Worm (Caenorhabditis elegans) whole organism, L1 larva: ENCODE results near the gene F38C2.4.

Experiments used
- Y116A8C.19 ChIP-seq: sonication (generic microtip); optimal IDR thresholded peaks from 2 replicates; lab custom pipeline; 2016; ENCODE audit warnings: missing compliant biosample characterization, missing genetic modification characterization, borderline replicate concordance
- alr-1 ChIP-seq: fragments of 200-800 bp; sonication (Bioruptor generic); optimal IDR thresholded peaks from 2 replicates; lab custom pipeline; 2018; ENCODE audit warnings: borderline replicate concordance, mild to moderate bottlenecking, missing genetic modification characterization, missing compliant biosample characterization
- ama-1 ChIP-seq: fragments of 150-350 bp; optimal IDR thresholded peaks from 2 replicates; lab custom pipeline; 2014
- ceh-63 ChIP-seq: fragments of 200-800 bp; sonication (Bioruptor generic); optimal IDR thresholded peaks from 2 replicates; lab custom pipeline; 2018; ENCODE audit warnings: mild to moderate bottlenecking, missing genetic modification characterization, missing compliant biosample characterization
- ceh-8 ChIP-seq: fragments of 200-800 bp; sonication (Bioruptor generic); optimal IDR thresholded peaks from 2 replicates; lab custom pipeline; 2018; ENCODE audit warnings: mild to moderate bottlenecking, missing genetic modification characterization, moderate library complexity, missing compliant biosample characterization
- ceh-82 ChIP-seq, 3 experiments: fragments of 150-350 bp in 1 of 3; sonication (generic microtip) in 2 of 3; optimal IDR thresholded peaks; 2 replicates each; lab custom pipeline; 2014 to 2017; ENCODE audit warnings: missing biosample characterization in 3 of 3, missing genetic modification characterization in 3 of 3
- ceh-90 ChIP-seq: sonication (generic microtip); optimal IDR thresholded peaks from 2 replicates; lab custom pipeline; 2016; ENCODE audit warnings: missing genetic modification characterization, missing compliant biosample characterization
- ces-1 ChIP-seq: fragments of 150-350 bp; optimal IDR thresholded peaks from 2 replicates; lab custom pipeline; 2014; ENCODE audit warnings: missing biosample characterization, missing genetic modification reagents, missing genetic modification characterization
- efl-1 ChIP-seq, 4 experiments: fragments of 150-350 bp; optimal IDR thresholded peaks in 3 of 4; peaks in 1 of 4; 1 replicate in 1 of 4; 2 replicates in 3 of 4; lab custom pipeline; 2014; ENCODE audit warnings: missing biosample characterization in 2 of 4, missing genetic modification characterization in 2 of 4, missing genetic modification reagents in 2 of 4
- ets-5 ChIP-seq: fragments of 200-800 bp; sonication (Bioruptor generic); IDR thresholded peaks from 2 replicates; pipeline ENCODE4 v1.3.6; 2022; ENCODE audit warnings: missing genetic modification characterization, missing compliant biosample characterization
- fkh-10 ChIP-seq: sonication (generic microtip); optimal IDR thresholded peaks from 2 replicates; lab custom pipeline; 2017; ENCODE audit warnings: missing biosample characterization, missing genetic modification reagents, missing genetic modification characterization
- fkh-4 ChIP-seq: sonication (generic microtip); optimal IDR thresholded peaks from 2 replicates; lab custom pipeline; 2016; ENCODE audit warnings: missing compliant biosample characterization, missing genetic modification characterization, borderline replicate concordance
- hlh-17 ChIP-seq: fragments of 200-800 bp; sonication (Bioruptor generic); optimal IDR thresholded peaks from 2 replicates; lab custom pipeline; 2018; ENCODE audit warnings: missing genetic modification characterization, mild to moderate bottlenecking, missing compliant biosample characterization, moderate library complexity, borderline replicate concordance
- hlh-4 ChIP-seq: sonication (generic microtip); optimal IDR thresholded peaks from 2 replicates; lab custom pipeline; 2016; ENCODE audit warnings: mild to moderate bottlenecking, missing genetic modification characterization, missing compliant biosample characterization
- isw-1 ChIP-seq: fragments of 200-800 bp; sonication (Bioruptor generic); IDR thresholded peaks from 2 replicates; pipeline ENCODE4 v1.3.6; 2022; ENCODE audit warnings: missing genetic modification characterization, missing compliant biosample characterization
- jun-1 ChIP-seq: fragments of 150-350 bp; optimal IDR thresholded peaks from 2 replicates; lab custom pipeline; 2014; ENCODE audit warnings: missing biosample characterization, missing genetic modification reagents, missing genetic modification characterization
- lin-15B ChIP-seq: fragments of 150-350 bp; sonication (generic microtip); optimal IDR thresholded peaks from 3 replicates; lab custom pipeline; 2014; ENCODE audit warnings: missing biosample characterization, missing genetic modification characterization
- lin-35 ChIP-seq, 2 experiments: fragments of 150-350 bp; optimal IDR thresholded peaks; 2 replicates each; lab custom pipeline; 2014; ENCODE audit warnings: missing biosample characterization in 2 of 2, missing genetic modification characterization in 2 of 2, missing genetic modification reagents in 2 of 2
- lin-39 ChIP-seq: fragments of 150-350 bp; optimal IDR thresholded peaks from 2 replicates; lab custom pipeline; 2014; ENCODE audit warnings: missing biosample characterization, missing genetic modification reagents, missing genetic modification characterization
- mep-1 ChIP-seq: fragments of 150-350 bp; optimal IDR thresholded peaks from 2 replicates; lab custom pipeline; 2014; ENCODE audit warnings: missing biosample characterization, missing genetic modification characterization
- nhr-12 ChIP-seq: sonication (generic microtip); optimal IDR thresholded peaks from 2 replicates; lab custom pipeline; 2017; ENCODE audit warnings: missing biosample characterization, missing genetic modification characterization
- nhr-19 ChIP-seq: fragments of 200-800 bp; sonication (Bioruptor generic); conservative IDR thresholded peaks from 2 replicates; pipeline ENCODE4 v1.3.6; 2022; ENCODE audit warnings: missing genetic modification characterization, missing compliant biosample characterization
- nhr-47 ChIP-seq: sonication (generic microtip); optimal IDR thresholded peaks from 2 replicates; lab custom pipeline; 2016; ENCODE audit warnings: mild to moderate bottlenecking, missing genetic modification characterization, moderate library complexity, missing compliant biosample characterization
- nhr-76 ChIP-seq: sonication (generic microtip); optimal IDR thresholded peaks from 2 replicates; lab custom pipeline; 2017; ENCODE audit warnings: missing biosample characterization, missing genetic modification characterization
- nhr-84 ChIP-seq: sonication (generic microtip); optimal IDR thresholded peaks from 2 replicates; lab custom pipeline; 2017; ENCODE audit warnings: missing biosample characterization, missing genetic modification characterization
- pax-3 ChIP-seq: fragments of 200-800 bp; sonication (Bioruptor generic); optimal IDR thresholded peaks from 2 replicates; lab custom pipeline; 2018; ENCODE audit warnings: mild to moderate bottlenecking, missing genetic modification characterization, moderate library complexity, missing compliant biosample characterization
- sox-4 ChIP-seq: sonication (generic microtip); optimal IDR thresholded peaks from 2 replicates; lab custom pipeline; 2016; ENCODE audit warnings: missing genetic modification characterization, missing compliant biosample characterization
- sptf-1 ChIP-seq: fragments of 150-350 bp; optimal IDR thresholded peaks from 2 replicates; lab custom pipeline; 2014; ENCODE audit warnings: missing biosample characterization, missing genetic modification characterization
- sup-37 ChIP-seq: fragments of 200-800 bp; sonication (Bioruptor generic); optimal IDR thresholded peaks from 2 replicates; lab custom pipeline; 2018; ENCODE audit warnings: mild to moderate bottlenecking, missing genetic modification characterization, missing compliant biosample characterization
- tlp-1 ChIP-seq: fragments of 150-350 bp; optimal IDR thresholded peaks from 2 replicates; lab custom pipeline; 2014; ENCODE audit warnings: missing biosample characterization, missing genetic modification characterization
- unc-130 ChIP-seq: fragments of 150-350 bp; optimal IDR thresholded peaks from 2 replicates; lab custom pipeline; 2017; ENCODE audit warnings: missing biosample characterization, missing genetic modification characterization, inconsistent platforms
- unc-62 ChIP-seq: fragments of 150-350 bp; optimal IDR thresholded peaks from 2 replicates; lab custom pipeline; 2014; ENCODE audit warnings: missing biosample characterization, missing genetic modification reagents, missing genetic modification characterization
- vab-15 ChIP-seq: sonication (generic microtip); optimal IDR thresholded peaks from 2 replicates; lab custom pipeline; 2017; ENCODE audit warnings: missing genotype, mild to moderate bottlenecking, missing genetic modification characterization, missing compliant biosample characterization
- xbp-1 ChIP-seq: sonication (generic microtip); optimal IDR thresholded peaks from 2 replicates; lab custom pipeline; 2016; ENCODE audit warnings: missing genetic modification characterization, missing compliant biosample characterization
- zip-4 ChIP-seq: fragments of 200-800 bp; sonication (Bioruptor generic); optimal IDR thresholded peaks from 2 replicates; lab custom pipeline; 2018; ENCODE audit warnings: mild to moderate bottlenecking, missing genetic modification characterization, moderate library complexity, missing compliant biosample characterization

The F38C2.4 gene

DNA sequence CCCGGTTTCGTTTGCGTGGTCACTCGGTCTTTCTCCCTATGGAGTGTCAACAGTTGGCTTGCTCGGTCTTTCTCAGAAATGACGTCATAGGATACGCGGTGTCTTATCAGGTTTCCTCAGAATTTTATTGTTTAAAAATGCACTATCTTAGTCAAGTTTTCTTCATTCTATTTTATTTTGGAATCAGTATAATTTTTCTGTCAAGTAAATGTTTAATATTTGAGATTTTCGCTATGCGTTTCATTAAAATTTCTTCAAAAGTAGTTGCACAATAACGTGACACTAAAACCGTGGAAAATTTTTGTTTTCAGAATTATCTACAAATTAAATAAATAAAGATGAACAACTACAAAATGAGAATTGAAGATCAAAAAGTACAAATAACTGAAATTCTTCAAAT, 13.7 kb upstream of the F38C2.4 start, which contains the start of gene hlh-31:
TSS of gene hlh-31 (plus strand) at position 301 of the 400 bp plus-strand sequence.
- TF ChIP-seq zip-4: no peak
- no peak for TF ChIP-seq sup-37
- no peak for TF ChIP-seq sptf-1 (tag; lab: Kevin White, UChicago)
- TF ChIP-seq, all 84 proteins: peak for 0

ce11 chrIV:16277291-16277690, 6.2 kb downstream of the F38C2.4 start, which contains the start of gene F38C2.7:
Gene F38C2.7, minus strand, starts transcription at chrIV:16277391.
- TF ChIP-seq alr-1 (tag; lab: Kevin White, UChicago) (no peak), isw-1 (GFP tag; lab: Robert Waterston, UW) (no peak), sox-4 (no peak), ets-5 (GFP tag; lab: Robert Waterston, UW) (no peak), xbp-1 (tag; lab: Kevin White, UChicago) (no peak), tlp-1 (tag; lab: Kevin White, UChicago) (no peak), unc-62 (GFP tag; lab: Kevin White, UChicago) (no peak), ceh-63 (GFP tag; lab: Kevin White, UChicago) (no peak), nhr-47 (tag; lab: Kevin White, UChicago) (no peak), ceh-82 (tag; optimal IDR thresholded peaks at IDR 0.05; lab: Kevin White, UChicago) (no peak), vab-15 (tag; lab: Kevin White, UChicago) (no peak), jun-1 (no peak), ceh-90 (tag; lab: Kevin White, UChicago) (no peak), fkh-10 (GFP tag; lab: Kevin White, UChicago) (no peak)

DNA sequence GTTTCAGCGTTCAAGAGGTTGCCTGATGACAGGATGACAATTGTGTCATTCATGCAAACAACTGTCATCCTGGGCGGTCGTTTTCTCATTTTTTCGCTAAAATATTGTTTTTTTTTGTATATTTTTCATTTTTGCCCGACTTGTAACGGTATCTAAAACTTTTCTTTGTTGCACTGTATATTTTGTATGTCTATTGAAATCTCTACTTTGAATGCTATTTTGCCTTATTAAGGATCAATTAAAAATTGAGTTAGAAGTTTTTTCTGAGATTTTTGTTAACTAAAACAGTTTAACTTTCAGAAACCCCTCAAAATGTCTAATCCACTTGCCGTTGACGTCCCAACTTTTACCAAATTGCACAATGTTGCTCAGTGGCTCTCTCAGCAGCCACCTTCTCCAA, 6.8 kb downstream of the F38C2.4 start, which contains the start of gene ccch-2:
TSS of gene ccch-2 (plus strand) at position 301 of the 400 bp plus-strand sequence.
- TF ChIP-seq nhr-12 (tag; lab: Kevin White, UChicago) (no peak), ceh-8 (GFP tag; lab: Kevin White, UChicago) (no peak), unc-130 (tag; lab: Kevin White, UChicago) (no peak), hlh-4 (tag; lab: Kevin White, UChicago) (no peak), vab-15 (tag; lab: Kevin White, UChicago) (no peak), fkh-4 (no peak), mep-1 (no peak), efl-1 (optimal IDR thresholded peaks at IDR 0.05; lab: Kevin White, UChicago) (no peak), efl-1 (GFP tag; optimal IDR thresholded peaks at IDR 0.05 in 1 of 2; lab: Kevin White, UChicago) (no peak), lin-39 (tag; lab: Kevin White, UChicago) (no peak), Y116A8C.19 (tag; lab: Kevin White, UChicago) (no peak), hlh-17 (GFP tag; lab: Kevin White, UChicago) (no peak), lin-15B (tag; lab: Kevin White, UChicago) (no peak)

DNA sequence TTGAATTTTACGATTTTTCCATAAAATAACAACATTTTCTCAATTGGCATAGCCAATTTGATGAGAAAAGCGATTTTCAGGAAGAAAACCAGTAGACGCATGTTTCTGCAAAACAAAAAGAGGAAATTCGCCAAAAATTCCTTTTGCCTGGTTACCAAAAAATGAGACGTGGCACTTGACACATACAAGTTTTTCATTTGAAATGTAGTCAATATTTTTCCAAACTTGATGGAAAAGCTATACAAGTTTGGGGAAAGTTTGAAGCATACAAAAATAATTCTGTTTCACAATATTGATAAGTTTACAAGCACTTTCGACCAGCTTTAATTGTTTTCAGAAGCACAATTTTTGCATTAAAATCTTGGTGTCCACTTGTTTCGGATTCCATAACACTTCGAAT, 9.6 kb downstream of the F38C2.4 start, which contains the start of gene clec-191:
TSS of gene clec-191 (minus strand) at position 101 of the 400 bp plus-strand sequence.
- TF ChIP-seq hlh-4 (tag; lab: Kevin White, UChicago) (no peak), ets-5 (GFP tag; lab: Robert Waterston, UW) (no peak), ces-1 (GFP tag; lab: Kevin White, UChicago) (no peak), lin-35 (GFP tag; optimal IDR thresholded peaks at IDR 0.05; lab: Kevin White, UChicago) (no peak), nhr-84 (no peak), fkh-10 (GFP tag; lab: Kevin White, UChicago) (no peak), ama-1 (no peak), nhr-19 (GFP tag; lab: Robert Waterston, UW) (no peak), nhr-76 (tag; lab: Kevin White, UChicago) (no peak), ceh-63 (GFP tag; lab: Kevin White, UChicago) (no peak), pax-3 (tag; lab: Kevin White, UChicago) (no peak)
- TF ChIP-seq, all 84 proteins: peak for 0
